Fruit fly (Drosophila melanogaster): ENCODE data around the gene spri.
A peak's percentile ranks its signal among the peaks of the same experiment; 100 is the strongest.

spri gene

dm6 chrX:10487964-10488605 lies 97.1 kb downstream of the spri start (continued):
- TF ChIP-seq CG7556 (GFP tag; optimal IDR thresholded peaks at IDR 0.05) = peak; percentile 54
- peak; percentile 15 to 55 for TF ChIP-seq dpn (GFP tag; optimal IDR thresholded peaks at IDR 0.05)
- TF ChIP-seq CG7928 (GFP tag; optimal IDR thresholded peaks at IDR 0.05) = no peak
- TF ChIP-seq Med (GFP tag) = peak; percentile 82
- peak; percentile 20 for TF ChIP-seq CG12391 (tag; optimal IDR thresholded peaks at IDR 0.05)
- TF ChIP-seq CG1529 (GFP tag; optimal IDR thresholded peaks at IDR 0.05) = no peak
- TF ChIP-seq caup (GFP tag; optimal IDR thresholded peaks at IDR 0.05; ENCODE audit: severe bottlenecking) = peak; percentile 39
- TF ChIP-seq CG10147 (GFP tag; optimal IDR thresholded peaks at IDR 0.05) = no peak
- peak; percentile 21; the same call in 1 of the 4 replicates for TF ChIP-seq Gug (GFP tag; IDR thresholded peaks at IDR 0.05)
- no peak for TF ChIP-seq CG10565 (GFP tag; optimal IDR thresholded peaks at IDR 0.05)
- no peak for TF ChIP-seq CG8388 (GFP tag; optimal IDR thresholded peaks at IDR 0.05)
- TF ChIP-seq CG3407 (GFP tag; optimal IDR thresholded peaks at IDR 0.05) = no peak
- TF ChIP-seq CG6683 (GFP tag; optimal IDR thresholded peaks at IDR 0.05) = peak; percentile 4
- TF ChIP-seq Doc3 (GFP tag; IDR thresholded peaks at IDR 0.05; ENCODE audit: partially characterized antibody) = no peak
- peak; percentile 31 for TF ChIP-seq Antp (GFP tag; optimal IDR thresholded peaks at IDR 0.05)
- TF ChIP-seq gcm (GFP tag; optimal IDR thresholded peaks at IDR 0.05) = no peak
- TF ChIP-seq crp (GFP tag; optimal IDR thresholded peaks at IDR 0.05) = no peak
- TF ChIP-seq zen (tag; optimal IDR thresholded peaks at IDR 0.05) = no peak
- no peak for TF ChIP-seq tap (tag; optimal IDR thresholded peaks at IDR 0.05)
- no peak for TF ChIP-seq CG16815 (GFP tag; optimal IDR thresholded peaks at IDR 0.05)
- TF ChIP-seq ash1 (GFP tag; optimal IDR thresholded peaks at IDR 0.05) = no peak
- TF ChIP-seq cato (GFP tag; optimal IDR thresholded peaks at IDR 0.05; ENCODE audit: borderline replicate concordance) = no peak
- no peak for TF ChIP-seq CG12942 (GFP tag; optimal IDR thresholded peaks at IDR 0.05)
- TF ChIP-seq chif (GFP tag; optimal IDR thresholded peaks at IDR 0.05) = peak in 1 of 2 experiments; percentile 7
- no peak for TF ChIP-seq tin (GFP tag; optimal IDR thresholded peaks at IDR 0.05)
- TF ChIP-seq CG7987 (GFP tag; optimal IDR thresholded peaks at IDR 0.05) = no peak
- no peak for TF ChIP-seq CG17568 (GFP tag; optimal IDR thresholded peaks at IDR 0.05)
- no peak for TF ChIP-seq ara (GFP tag; IDR thresholded peaks at IDR 0.05)
- TF ChIP-seq HLH54F (GFP tag; optimal IDR thresholded peaks at IDR 0.05) = peak; percentile 33
- TF ChIP-seq CG11093 (GFP tag; IDR thresholded peaks at IDR 0.05) = no peak
- TF ChIP-seq peb (GFP tag; IDR thresholded peaks at IDR 0.05) = no peak
- TF ChIP-seq CG11085 (GFP tag; IDR thresholded peaks at IDR 0.05) = no peak
- no peak for TF ChIP-seq Mrtf (GFP tag; IDR thresholded peaks at IDR 0.05)
- no peak for TF ChIP-seq ci (GFP tag; IDR thresholded peaks at IDR 0.05)
- TF ChIP-seq chn (GFP tag; optimal IDR thresholded peaks at IDR 0.05) = no peak
- TF ChIP-seq Bteb2 (GFP tag; optimal IDR thresholded peaks at IDR 0.05) = no peak
- no peak for TF ChIP-seq abd-A (tag; optimal IDR thresholded peaks at IDR 0.05)
- TF ChIP-seq onecut (GFP tag; IDR thresholded peaks at IDR 0.05) = no peak
- no peak for TF ChIP-seq bigmax (GFP tag; optimal IDR thresholded peaks at IDR 0.05)
- no peak for TF ChIP-seq cg (GFP tag; optimal IDR thresholded peaks at IDR 0.05)
- TF ChIP-seq CG8089 (GFP tag; optimal IDR thresholded peaks at IDR 0.05) = no peak
- TF ChIP-seq tll (GFP tag; optimal IDR thresholded peaks at IDR 0.05) = no peak
- no peak for TF ChIP-seq esg (GFP tag; conservative IDR thresholded peaks at IDR 0.05)
- TF ChIP-seq CG14441 (GFP tag; IDR thresholded peaks at IDR 0.05) = no peak; the same call in 1 of the 2 replicates
- TF ChIP-seq phol (tag; optimal IDR thresholded peaks at IDR 0.05) = no peak
- no peak for TF ChIP-seq Gsc (GFP tag; IDR thresholded peaks at IDR 0.05)
- TF ChIP-seq Dad (GFP tag; optimal IDR thresholded peaks at IDR 0.05) = no peak
- TF ChIP-seq ham (GFP tag; IDR thresholded peaks at IDR 0.05) = no peak
- TF ChIP-seq fd102C (GFP tag; optimal IDR thresholded peaks at IDR 0.05) = no peak
- TF ChIP-seq CG14860 (GFP tag; IDR thresholded peaks at IDR 0.05; ENCODE audit: partially characterized antibody) = no peak

Measured in whole organism, embryonic.